Fruit fly (Drosophila melanogaster): ENCODE data around the gene mthl2.

The mthl2 gene

dm6 chr3L:5611732-5612250 is 7.2 kb downstream of the mthl2 start (continued):
- peak; percentile 67 for TF ChIP-seq CG6808 (GFP tag; optimal IDR thresholded peaks at IDR 0.05)
- peak; percentile 98 for TF ChIP-seq Blimp-1 (GFP tag; optimal IDR thresholded peaks at IDR 0.05)
- TF ChIP-seq Sox15 (GFP tag; optimal IDR thresholded peaks at IDR 0.05) = peak; percentile 79
- peak; percentile 93 for TF ChIP-seq CG4318 (GFP tag; optimal IDR thresholded peaks at IDR 0.05)
- peak; percentile 93 for TF ChIP-seq OdsH (GFP tag; optimal IDR thresholded peaks at IDR 0.05)
- peak; percentile 82 for TF ChIP-seq CG16779 (tag; optimal IDR thresholded peaks at IDR 0.05)
- TF ChIP-seq Lpt (GFP tag; optimal IDR thresholded peaks at IDR 0.05) = peak; percentile 95
- peak; percentile 84 for TF ChIP-seq Ets21C (GFP tag; optimal IDR thresholded peaks at IDR 0.05)
- TF ChIP-seq CG11902 (GFP tag; optimal IDR thresholded peaks at IDR 0.05) = peak; percentile 76
- TF ChIP-seq CG31627 (GFP tag; optimal IDR thresholded peaks at IDR 0.05) = peak; percentile 92
- peak; percentile 84 for TF ChIP-seq Eip93F (GFP tag; optimal IDR thresholded peaks at IDR 0.05)
- peak; percentile 96 for TF ChIP-seq CG6276 (GFP tag; optimal IDR thresholded peaks at IDR 0.05)
- TF ChIP-seq fkh (GFP tag; optimal IDR thresholded peaks at IDR 0.05) = peak; percentile 14
- TF ChIP-seq vri (GFP tag; optimal IDR thresholded peaks at IDR 0.05) = peak; percentile 98
- TF ChIP-seq CG3919 (GFP tag; optimal IDR thresholded peaks at IDR 0.05) = peak; percentile 95

- TF ChIP-seq topi (GFP tag; optimal IDR thresholded peaks at IDR 0.05) = no peak
- TF ChIP-seq CG8319 (GFP tag; optimal IDR thresholded peaks at IDR 0.05) = no peak
- no peak for TF ChIP-seq CG7368 (GFP tag; optimal IDR thresholded peaks at IDR 0.05)
- peak; percentile 95 for TF ChIP-seq Blimp-1 (GFP tag; optimal IDR thresholded peaks at IDR 0.05)
- TF ChIP-seq cyc (GFP tag; optimal IDR thresholded peaks at IDR 0.05) = no peak
- TF ChIP-seq CG15336 (GFP tag; IDR thresholded peaks at IDR 0.05) = no peak
- peak; percentile 12 for TF ChIP-seq CG6854 (GFP tag; optimal IDR thresholded peaks at IDR 0.05)
- TF ChIP-seq CG6163 (GFP tag; IDR thresholded peaks at IDR 0.05) = no peak
- TF ChIP-seq net (GFP tag; optimal IDR thresholded peaks at IDR 0.05) = no peak
- TF ChIP-seq Sox102F (GFP tag; optimal IDR thresholded peaks at IDR 0.05) = no peak
- no peak for TF ChIP-seq Ets21C (GFP tag; optimal IDR thresholded peaks at IDR 0.05)
- peak; percentile 0 for TF ChIP-seq Lpt (GFP tag; optimal IDR thresholded peaks at IDR 0.05)
- TF ChIP-seq CG11902 (GFP tag; optimal IDR thresholded peaks at IDR 0.05) = no peak
- no peak for TF ChIP-seq achi (GFP tag; optimal IDR thresholded peaks at IDR 0.05)
- TF ChIP-seq Met (GFP tag; optimal IDR thresholded peaks at IDR 0.05) = peak; percentile 6
- no peak for TF ChIP-seq spab (GFP tag; optimal IDR thresholded peaks at IDR 0.05)
- no peak for TF ChIP-seq CG34406 (GFP tag; optimal IDR thresholded peaks at IDR 0.05)
- no peak for TF ChIP-seq CG8119 (GFP tag; IDR thresholded peaks at IDR 0.05)
- no peak for TF ChIP-seq dsx (GFP tag; optimal IDR thresholded peaks at IDR 0.05; ENCODE audit: poor library complexity, severe bottlenecking)
- no peak for TF ChIP-seq CG3919 (GFP tag; optimal IDR thresholded peaks at IDR 0.05)
- TF ChIP-seq eg (GFP tag; IDR thresholded peaks at IDR 0.05) = no peak
These were observed 11.2 kb downstream of the mthl2 start for dm6 chr3L:5615744-5616143.

DNA sequence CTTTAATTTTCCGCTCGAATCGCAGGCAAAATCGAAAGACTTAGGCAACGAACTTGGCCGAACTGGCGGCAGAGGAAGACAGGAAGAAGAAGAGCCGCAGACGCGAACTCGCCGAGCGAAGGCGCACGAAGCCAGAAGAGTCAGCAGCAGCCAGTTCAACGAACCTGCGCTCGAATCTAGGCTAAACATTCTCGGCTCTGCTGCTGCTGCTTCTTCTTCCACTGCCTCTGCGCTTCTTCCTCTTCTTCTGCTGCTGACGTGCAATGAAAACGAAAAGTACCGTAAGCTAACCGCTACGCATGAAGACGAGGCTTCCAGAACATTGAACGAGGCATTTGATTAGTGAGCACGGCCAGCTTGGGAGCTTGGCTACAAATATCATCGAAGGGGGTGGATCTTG is 11.9 kb downstream of the mthl2 start:
- peak; percentile 3 for TF ChIP-seq Eip75B (GFP tag; optimal IDR thresholded peaks at IDR 0.05)
- no peak for TF ChIP-seq esn (GFP tag; optimal IDR thresholded peaks at IDR 0.05)
- no peak for TF ChIP-seq CG6808 (GFP tag; optimal IDR thresholded peaks at IDR 0.05)
- TF ChIP-seq Eip78C (GFP tag) = peak; percentile 46
- no peak for TF ChIP-seq fd85E (GFP tag; optimal IDR thresholded peaks at IDR 0.05)
- no peak for TF ChIP-seq lz (GFP tag; optimal IDR thresholded peaks at IDR 0.05)
- no peak for TF ChIP-seq cyc (GFP tag; optimal IDR thresholded peaks at IDR 0.05)
- peak; percentile 97 for TF ChIP-seq Blimp-1 (GFP tag; optimal IDR thresholded peaks at IDR 0.05)
- no peak for TF ChIP-seq CG9139 (GFP tag; optimal IDR thresholded peaks at IDR 0.05)

dm6 chr3L:5617395-5617794 is 12.8 kb downstream of the mthl2 start:
- peak; percentile 15 for TF ChIP-seq Met (GFP tag; optimal IDR thresholded peaks at IDR 0.05)
- peak; percentile 4 for TF ChIP-seq Sox102F (GFP tag; optimal IDR thresholded peaks at IDR 0.05)
- TF ChIP-seq Gug (GFP tag; IDR thresholded peaks at IDR 0.05) = no peak
- TF ChIP-seq Sox15 (GFP tag; optimal IDR thresholded peaks at IDR 0.05) = no peak
- TF ChIP-seq CG11294 (GFP tag; IDR thresholded peaks at IDR 0.05) = no peak
- no peak for TF ChIP-seq Sox14 (GFP tag; optimal IDR thresholded peaks at IDR 0.05)
- peak; percentile 11 for TF ChIP-seq Eip78C (GFP tag)
- no peak for TF ChIP-seq esn (GFP tag; optimal IDR thresholded peaks at IDR 0.05)
- TF ChIP-seq spab (GFP tag; optimal IDR thresholded peaks at IDR 0.05) = no peak
- no peak for TF ChIP-seq lz (GFP tag; optimal IDR thresholded peaks at IDR 0.05)
- TF ChIP-seq Blimp-1 (GFP tag; optimal IDR thresholded peaks at IDR 0.05) = peak; percentile 95
- no peak for TF ChIP-seq Lpt (GFP tag; optimal IDR thresholded peaks at IDR 0.05)
